Fruit fly (Drosophila melanogaster) whole organism, embryonic: ENCODE data around the gene apolpp.

Experiments
- CG10267 ChIP-seq: fragments of 200-800 bp; sonication (Bioruptor generic); optimal IDR thresholded peaks from 2 replicates; lab custom pipeline; 2018; ENCODE audit warnings: missing biosample characterization, mild to moderate bottlenecking, missing genetic modification characterization, moderate library complexity
- CG11398 ChIP-seq: fragments of 200-800 bp; sonication (Bioruptor generic); optimal IDR thresholded peaks from 2 replicates; lab custom pipeline; 2016; ENCODE audit warnings: missing biosample characterization, missing genetic modification characterization
- CG11504 ChIP-seq: fragments of 200-800 bp; sonication (Bioruptor generic); optimal IDR thresholded peaks from 3 replicates; lab custom pipeline; 2019; ENCODE audit warnings: missing biosample characterization, mild to moderate bottlenecking, missing genetic modification characterization, moderate library complexity
- CG12299 ChIP-seq: fragments of 200-800 bp; sonication (Bioruptor generic); optimal IDR thresholded peaks from 2 replicates; lab custom pipeline; 2018; ENCODE audit warnings: missing biosample characterization, mild to moderate bottlenecking, missing genetic modification characterization
- CG12659 ChIP-seq: fragments of 200-800 bp; sonication (Bioruptor generic); optimal IDR thresholded peaks from 3 replicates; lab custom pipeline; 2017; ENCODE audit warnings: mild to moderate bottlenecking, missing biosample characterization, missing genetic modification reagents, missing genetic modification characterization
- CG12942 ChIP-seq: fragments of 200-800 bp; sonication (Bioruptor generic); optimal IDR thresholded peaks from 3 replicates; lab custom pipeline; 2016; ENCODE audit warnings: missing biosample characterization, missing genetic modification characterization
- CG13123 ChIP-seq: fragments of 200-800 bp; sonication (Bioruptor generic); optimal IDR thresholded peaks from 2 replicates; lab custom pipeline; 2016; ENCODE audit warnings: missing biosample characterization, missing genetic modification characterization
- CG18619 ChIP-seq: fragments of 200-800 bp; sonication (Bioruptor generic); optimal IDR thresholded peaks from 3 replicates; lab custom pipeline; 2017; ENCODE audit warnings: missing biosample characterization, mild to moderate bottlenecking, missing genetic modification characterization
- CG2116 ChIP-seq: fragments of 200-800 bp; sonication (Bioruptor generic); optimal IDR thresholded peaks from 3 replicates; lab custom pipeline; 2018; ENCODE audit warnings: missing biosample characterization, mild to moderate bottlenecking, missing genetic modification characterization
- CG2129 ChIP-seq: fragments of 200-800 bp; sonication (Bioruptor generic); IDR thresholded peaks from 2 replicates; pipeline ENCODE4 v1.3.6; 2022; ENCODE audit warnings: missing biosample characterization, missing genetic modification characterization; ENCODE audit not compliant: partially characterized antibody
- CG32532 ChIP-seq: fragments of 200-800 bp; sonication (Bioruptor generic); IDR thresholded peaks from 2 replicates; pipeline ENCODE4 v1.3.6; 2022; ENCODE audit warnings: missing biosample characterization, missing genetic modification characterization
- CG3407 ChIP-seq: fragments of 200-800 bp; sonication (Bioruptor generic); optimal IDR thresholded peaks from 2 replicates; lab custom pipeline; 2018; ENCODE audit warnings: missing biosample characterization, mild to moderate bottlenecking, missing genetic modification characterization
- CG5953 ChIP-seq: fragments of 200-800 bp; sonication (Bioruptor generic); IDR thresholded peaks from 2 replicates; pipeline ENCODE4 v1.3.6; 2022; ENCODE audit warnings: missing biosample characterization, missing genetic modification characterization
- CG6254 ChIP-seq: fragments of 200-800 bp; sonication (Bioruptor generic); optimal IDR thresholded peaks from 3 replicates; lab custom pipeline; 2017; ENCODE audit warnings: mild to moderate bottlenecking, missing biosample characterization, missing genetic modification reagents, missing genetic modification characterization
- CG7786 ChIP-seq: fragments of 200-800 bp; sonication (Bioruptor generic); optimal IDR thresholded peaks from 2 replicates; lab custom pipeline; 2016; ENCODE audit warnings: missing biosample characterization, missing genetic modification characterization
- CG8290 ChIP-seq, 3 experiments: fragments of 200-800 bp; sonication (Bioruptor generic); optimal IDR thresholded peaks; 2 replicates each; lab custom pipeline; 2016 to 2019; ENCODE audit warnings: missing biosample characterization in 3 of 3, missing genetic modification characterization in 3 of 3, mild to moderate bottlenecking in 2 of 3, moderate library complexity in 1 of 3
- CG9727 ChIP-seq: fragments of 200-800 bp; sonication (Bioruptor generic); optimal IDR thresholded peaks from 3 replicates; lab custom pipeline; 2017; ENCODE audit warnings: missing biosample characterization, mild to moderate bottlenecking, missing genetic modification characterization
- CG9876 ChIP-seq: fragments of 200-800 bp; sonication (Bioruptor generic); optimal IDR thresholded peaks from 2 replicates; lab custom pipeline; 2016; ENCODE audit warnings: missing biosample characterization, missing genetic modification characterization
- Doc3 ChIP-seq: fragments of 200-800 bp; sonication (Bioruptor generic); IDR thresholded peaks from 3 replicates; pipeline ENCODE4 v1.3.6; 2022; ENCODE audit warnings: missing biosample characterization, missing genetic modification characterization; ENCODE audit not compliant: partially characterized antibody
- Dref ChIP-seq: fragments of 200-800 bp; sonication (Bioruptor generic); IDR thresholded peaks from 2 replicates; pipeline ENCODE4 v1.3.6; 2022; ENCODE audit warnings: missing biosample characterization, missing genetic modification characterization
- Elba2 ChIP-seq: fragments of 200-800 bp; sonication (Bioruptor generic); optimal IDR thresholded peaks from 3 replicates; lab custom pipeline; 2016; ENCODE audit warnings: missing biosample characterization, missing genetic modification characterization
- GATAe ChIP-seq: fragments of 200-800 bp; sonication (Bioruptor generic); conservative IDR thresholded peaks from 2 replicates; pipeline ENCODE4 v1.3.6; 2022; ENCODE audit warnings: missing biosample characterization, missing genetic modification characterization
- Hmx ChIP-seq: fragments of 200-800 bp; sonication (Bioruptor generic); optimal IDR thresholded peaks from 2 replicates; lab custom pipeline; 2016; ENCODE audit warnings: missing biosample characterization, missing genetic modification characterization
- Myb ChIP-seq: fragments of 200-800 bp; sonication (Bioruptor generic); optimal IDR thresholded peaks from 2 replicates; lab custom pipeline; 2016; ENCODE audit warnings: missing biosample characterization, missing genetic modification characterization
- NC2β ChIP-seq: fragments of 200-800 bp; sonication (Bioruptor generic); optimal IDR thresholded peaks from 2 replicates; lab custom pipeline; 2016; ENCODE audit warnings: missing biosample characterization, missing genetic modification characterization
- PHDP ChIP-seq: fragments of 200-800 bp; sonication (Bioruptor generic); optimal IDR thresholded peaks from 3 replicates; lab custom pipeline; 2018; ENCODE audit warnings: missing biosample characterization, mild to moderate bottlenecking, missing genetic modification characterization, moderate library complexity
- Vsx1 ChIP-seq: fragments of 200-800 bp; sonication (Bioruptor generic); optimal IDR thresholded peaks from 2 replicates; lab custom pipeline; 2017; ENCODE audit warnings: missing biosample characterization, mild to moderate bottlenecking, missing genetic modification characterization, missing genetic modification reagents
- Xrp1 ChIP-seq: fragments of 200-800 bp; sonication (Bioruptor generic); IDR thresholded peaks from 2 replicates; pipeline ENCODE4 v1.3.6; 2022; ENCODE audit warnings: missing biosample characterization, missing genetic modification characterization
- aop ChIP-seq: fragments of 200-800 bp; sonication (Bioruptor generic); IDR thresholded peaks from 2 replicates; pipeline ENCODE4 v1.3.6; 2022; ENCODE audit warnings: missing biosample characterization, missing genetic modification characterization
- ara ChIP-seq: fragments of 200-800 bp; sonication (Bioruptor generic); IDR thresholded peaks from 2 replicates; pipeline ENCODE4 v1.3.6; 2022; ENCODE audit warnings: missing biosample characterization, missing genetic modification characterization
- btn ChIP-seq: fragments of 200-800 bp; sonication (Bioruptor generic); optimal IDR thresholded peaks from 2 replicates; lab custom pipeline; 2016; ENCODE audit warnings: missing biosample characterization, missing genetic modification characterization
- caup ChIP-seq: fragments of 200-800 bp; sonication (Bioruptor generic); optimal IDR thresholded peaks from 3 replicates; lab custom pipeline; 2017; ENCODE audit warnings: missing biosample characterization, mild to moderate bottlenecking, missing genetic modification characterization, moderate library complexity; ENCODE audit not compliant: severe bottlenecking
- chm ChIP-seq: fragments of 200-800 bp; sonication (Bioruptor generic); IDR thresholded peaks from 2 replicates; pipeline ENCODE4 v1.3.6; 2022; ENCODE audit warnings: missing biosample characterization, missing genetic modification characterization
- crc ChIP-seq: fragments of 200-800 bp; sonication (Bioruptor generic); optimal IDR thresholded peaks from 2 replicates; lab custom pipeline; 2016; ENCODE audit warnings: missing biosample characterization, missing genetic modification characterization
- croc ChIP-seq: fragments of 200-800 bp; sonication (Bioruptor generic); conservative IDR thresholded peaks from 3 replicates; pipeline ENCODE4 v1.3.6; 2022; ENCODE audit warnings: missing biosample characterization, missing genetic modification characterization
- danr ChIP-seq: fragments of 200-800 bp; sonication (Bioruptor generic); IDR thresholded peaks from 2 replicates; pipeline ENCODE4 v1.3.6; 2022; ENCODE audit warnings: missing biosample characterization, missing genetic modification characterization
- dimm ChIP-seq: fragments of 200-800 bp; sonication (Bioruptor generic); IDR thresholded peaks from 2 replicates; pipeline ENCODE4 v1.3.6; 2022; ENCODE audit warnings: missing biosample characterization, missing genetic modification characterization
- disco-r ChIP-seq: fragments of 200-800 bp; sonication (Bioruptor generic); optimal IDR thresholded peaks from 2 replicates; lab custom pipeline; 2016; ENCODE audit warnings: missing biosample characterization, missing genetic modification characterization
- emc ChIP-seq: fragments of 200-800 bp; sonication (Bioruptor generic); optimal IDR thresholded peaks from 2 replicates; lab custom pipeline; 2016; ENCODE audit warnings: missing biosample characterization, missing genetic modification characterization
- eyg ChIP-seq: fragments of 200-800 bp; sonication (Bioruptor generic); optimal IDR thresholded peaks from 3 replicates; lab custom pipeline; 2016; ENCODE audit warnings: missing biosample characterization, missing genetic modification characterization
- kah ChIP-seq: fragments of 200-800 bp; sonication (Bioruptor generic); optimal IDR thresholded peaks from 2 replicates; lab custom pipeline; 2018; ENCODE audit warnings: missing biosample characterization, mild to moderate bottlenecking, missing genetic modification characterization
- luna ChIP-seq: fragments of 200-800 bp; sonication (Bioruptor generic); optimal IDR thresholded peaks from 2 replicates; lab custom pipeline; 2016; ENCODE audit warnings: missing biosample characterization, missing genetic modification characterization
- mam ChIP-seq: fragments of 200-800 bp; sonication (Bioruptor generic); optimal IDR thresholded peaks from 3 replicates; lab custom pipeline; 2016; ENCODE audit warnings: missing biosample characterization, missing genetic modification characterization
- mirr ChIP-seq: fragments of 200-800 bp; sonication (Bioruptor generic); optimal IDR thresholded peaks from 3 replicates; lab custom pipeline; 2018; ENCODE audit warnings: missing biosample characterization, mild to moderate bottlenecking, missing genetic modification characterization
- pita ChIP-seq: fragments of 200-800 bp; sonication (Bioruptor generic); optimal IDR thresholded peaks from 2 replicates; lab custom pipeline; 2017; ENCODE audit warnings: missing biosample characterization, mild to moderate bottlenecking, missing genetic modification characterization
- ranshi ChIP-seq: fragments of 200-800 bp; sonication (Bioruptor generic); IDR thresholded peaks from 2 replicates; pipeline ENCODE4 v1.3.6; 2022; ENCODE audit warnings: missing biosample characterization, missing genetic modification characterization
- schlank ChIP-seq: fragments of 200-800 bp; sonication (Bioruptor generic); optimal IDR thresholded peaks from 2 replicates; lab custom pipeline; 2018; ENCODE audit warnings: missing biosample characterization, mild to moderate bottlenecking, missing genetic modification characterization
- scrt ChIP-seq: fragments of 200-800 bp; sonication (Bioruptor generic); optimal IDR thresholded peaks from 2 replicates; lab custom pipeline; 2018; ENCODE audit warnings: missing biosample characterization, mild to moderate bottlenecking, missing genetic modification characterization, moderate library complexity
- sisA ChIP-seq: fragments of 200-800 bp; sonication (Bioruptor generic); IDR thresholded peaks from 2 replicates; pipeline ENCODE4 v1.3.6; 2022; ENCODE audit warnings: missing biosample characterization, missing genetic modification characterization

apolpp gene

DNA sequence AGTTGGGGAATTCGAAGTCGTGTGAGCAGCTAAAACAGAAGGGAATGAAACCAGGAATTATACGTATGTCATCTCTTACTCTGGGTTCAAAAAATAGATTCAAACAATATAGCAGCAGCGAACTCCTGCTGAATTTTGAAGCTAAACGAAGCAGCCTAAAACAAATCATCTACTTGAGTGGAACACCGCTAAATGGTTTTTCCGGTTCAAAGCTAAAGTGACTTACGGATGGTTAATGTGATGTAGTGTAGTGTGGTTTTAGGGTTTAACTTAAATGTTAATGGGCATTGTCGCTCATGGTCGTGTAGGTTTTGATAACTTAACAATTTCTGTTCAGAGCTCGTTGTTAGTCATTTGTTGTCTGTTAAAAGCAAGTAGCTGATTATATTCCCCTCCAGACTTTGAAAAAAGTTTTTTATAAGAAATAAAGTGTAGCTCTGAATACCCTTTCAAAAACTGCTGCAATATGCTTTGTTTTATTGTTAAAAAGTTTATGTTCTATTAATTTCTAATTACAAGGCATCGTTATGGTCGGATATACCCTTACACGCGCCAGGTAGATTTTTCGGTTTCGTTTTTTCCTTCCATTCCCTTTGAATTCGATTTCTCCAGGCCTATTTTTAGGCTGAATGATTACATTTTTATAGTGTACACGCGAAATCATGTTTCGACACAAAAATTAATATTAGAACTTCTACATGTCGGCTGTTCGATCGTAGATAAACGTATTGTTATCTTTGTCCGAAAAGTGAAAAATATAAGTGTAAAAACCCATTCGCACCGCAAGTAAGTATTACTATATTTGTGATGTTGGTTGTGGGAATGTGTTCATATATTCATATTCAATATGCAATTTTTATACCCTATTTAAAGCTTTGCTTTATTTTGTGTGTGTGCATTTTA is 52.3 kb downstream of the apolpp start (continued):
- TF ChIP-seq ranshi (GFP tag; lab: Robert Waterston, UW): no peak; the same call in 1 of the 2 replicates
- peak; percentile 76 for TF ChIP-seq Myb (GFP tag; lab: Kevin White, UChicago)
- TF ChIP-seq Xrp1 (GFP tag; lab: Robert Waterston, UW): peak; percentile 97
- peak; percentile 86 for TF ChIP-seq CG9876
- TF ChIP-seq GATAe (GFP tag; lab: Robert Waterston, UW): no peak
- no peak for TF ChIP-seq CG18619 (GFP tag; lab: Kevin White, UChicago)
- no peak for TF ChIP-seq mirr (GFP tag; lab: Kevin White, UChicago)
- peak; percentile 47 for TF ChIP-seq kah (GFP tag; lab: Kevin White, UChicago)
- no peak for TF ChIP-seq CG2129 (GFP tag; lab: Robert Waterston, UW)
- TF ChIP-seq CG11504 (tag; lab: Kevin White, UChicago): no peak
- peak; percentile 85 for TF ChIP-seq disco-r (GFP tag; lab: Kevin White, UChicago)
- TF ChIP-seq CG9727 (GFP tag; lab: Kevin White, UChicago): no peak
- no peak for TF ChIP-seq Dref (GFP tag; lab: Robert Waterston, UW)
- peak; percentile 78 for TF ChIP-seq Hmx (GFP tag; lab: Kevin White, UChicago)
- TF ChIP-seq aop (GFP tag; lab: Robert Waterston, UW): no peak
- TF ChIP-seq CG8290 (GFP tag; optimal IDR thresholded peaks at IDR 0.05; lab: Kevin White, UChicago): peak; percentile 72
- TF ChIP-seq CG8290 (tag; optimal IDR thresholded peaks at IDR 0.05; lab: Kevin White, UChicago): peak; percentile 43 to 91
- TF ChIP-seq Elba2 (GFP tag; lab: Kevin White, UChicago): peak; percentile 68
- peak; percentile 79 for TF ChIP-seq schlank (tag; lab: Kevin White, UChicago)
- peak; percentile 89 for TF ChIP-seq pita (GFP tag; lab: Kevin White, UChicago)
- no peak for TF ChIP-seq ara (GFP tag; lab: Robert Waterston, UW)
- TF ChIP-seq CG7786: peak; percentile 95
- peak; percentile 83 for TF ChIP-seq croc (GFP tag; lab: Robert Waterston, UW)
- peak; percentile 85 for TF ChIP-seq Vsx1 (GFP tag; lab: Kevin White, UChicago)
- no peak for TF ChIP-seq CG5953 (GFP tag; lab: Robert Waterston, UW)
- TF ChIP-seq CG10267 (tag; lab: Kevin White, UChicago): peak; percentile 87
- peak; percentile 89 for TF ChIP-seq CG3407
- peak; percentile 81 for TF ChIP-seq eyg (GFP tag; lab: Kevin White, UChicago)
- TF ChIP-seq CG12299: peak; percentile 87
- peak; percentile 92 for TF ChIP-seq CG6254 (GFP tag; lab: Kevin White, UChicago)
- no peak for TF ChIP-seq sisA
- no peak for TF ChIP-seq scrt (GFP tag; lab: Kevin White, UChicago)
- TF ChIP-seq crc (GFP tag; lab: Kevin White, UChicago): peak; percentile 91
- no peak for TF ChIP-seq chm (GFP tag; lab: Robert Waterston, UW)
- TF ChIP-seq NC2β: peak; percentile 93
- peak; percentile 87 for TF ChIP-seq caup (GFP tag; lab: Kevin White, UChicago)
- peak; percentile 94 for TF ChIP-seq CG12659
- no peak for TF ChIP-seq Doc3 (GFP tag; lab: Robert Waterston, UW)
- peak; percentile 95 for TF ChIP-seq PHDP (tag; lab: Kevin White, UChicago)
- TF ChIP-seq CG2116 (GFP tag; lab: Kevin White, UChicago): peak; percentile 76
- peak; percentile 69 for TF ChIP-seq emc (GFP tag; lab: Kevin White, UChicago)
- TF ChIP-seq CG32532 (GFP tag; lab: Robert Waterston, UW): no peak
- peak; percentile 89 for TF ChIP-seq CG12942 (GFP tag; lab: Kevin White, UChicago)
- peak; percentile 91 for TF ChIP-seq CG11398 (GFP tag; lab: Kevin White, UChicago)
- TF ChIP-seq mam (GFP tag; lab: Kevin White, UChicago): peak; percentile 93
- TF ChIP-seq dimm (GFP tag; lab: Robert Waterston, UW): no peak
- TF ChIP-seq danr: peak; percentile 71; the same call in 1 of the 2 replicates
- TF ChIP-seq CG13123 (GFP tag; lab: Kevin White, UChicago): peak; percentile 76
- TF ChIP-seq btn (GFP tag; lab: Kevin White, UChicago): peak; percentile 86
- peak; percentile 81 for TF ChIP-seq luna
